Worm (Caenorhabditis elegans) whole organism, mixed stage, embryonic: ENCODE data around the gene pes-23.

ENCODE experiments used
- elt-1 ChIP-seq: sonication (generic microtip); optimal IDR thresholded peaks from 2 replicates; lab custom pipeline; 2017; ENCODE audit warnings: missing genetic modification characterization, mild to moderate bottlenecking, missing compliant biosample characterization, antibody characterized with exemption, moderate library complexity, borderline replicate concordance; ENCODE audit not compliant: insufficient read depth
- lsy-2 ChIP-seq: fragments of 150-350 bp; optimal IDR thresholded peaks from 2 replicates; lab custom pipeline; 2014; ENCODE audit warnings: missing biosample characterization, missing genetic modification characterization
- nhr-28 ChIP-seq: fragments of 150-350 bp; optimal IDR thresholded peaks from 2 replicates; lab custom pipeline; 2014; ENCODE audit warnings: missing biosample characterization, missing genetic modification characterization
- unc-62 ChIP-seq: fragments of 150-350 bp; optimal IDR thresholded peaks from 2 replicates; lab custom pipeline; 2014; ENCODE audit warnings: missing biosample characterization, missing genetic modification reagents, missing genetic modification characterization

DNA sequence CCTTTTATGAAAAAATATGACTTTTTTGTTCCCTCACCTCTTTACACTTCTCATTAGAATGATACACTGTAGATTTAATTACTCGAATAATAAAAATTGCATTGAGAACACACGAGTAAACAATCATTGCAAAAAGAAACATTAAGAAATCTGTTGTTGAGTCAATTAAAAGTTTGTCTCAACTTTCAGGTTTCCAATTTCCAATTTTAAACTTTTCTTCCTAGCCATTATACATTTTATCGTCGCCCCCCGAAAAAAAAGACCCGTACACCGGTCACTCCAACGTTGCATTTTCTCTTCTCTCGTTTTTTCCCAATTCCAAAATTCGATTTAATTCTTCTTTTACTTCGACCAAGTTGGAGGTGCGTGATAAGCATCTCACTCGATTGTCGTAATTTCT is 38.7 kb downstream of the pes-23 start, which contains the start of gene C16E9.1:
- no peak for TF ChIP-seq unc-62 (GFP tag; lab: Kevin White, UChicago)
- TF ChIP-seq elt-1 (tag; lab: Kevin White, UChicago), result no peak
- no peak for TF ChIP-seq nhr-28 (tag; lab: Kevin White, UChicago)
- TF ChIP-seq lsy-2 (tag; lab: Kevin White, UChicago), result no peak
